Fruit fly (Drosophila melanogaster): ENCODE data around the gene CG5854.
A peak's percentile ranks its signal among the peaks of the same experiment; 100 is the strongest.

Gene CG5854

dm6 chr3R:23922502-23923350 is 11.0 kb upstream of the CG5854 start, which contains the start of the genes sba and CG31141 (continued):
- TF ChIP-seq CG1832 (GFP tag; optimal IDR thresholded peaks at IDR 0.05) = no peak
- peak; percentile 53 for TF ChIP-seq nmo (GFP tag; optimal IDR thresholded peaks at IDR 0.05)
- TF ChIP-seq mld (GFP tag; IDR thresholded peaks at IDR 0.05; ENCODE audit: partially characterized antibody) = peak; percentile 72; the same call in 2 of the 3 replicates
- no peak for TF ChIP-seq CG3163 (GFP tag; optimal IDR thresholded peaks at IDR 0.05)
- peak; percentile 85 for TF ChIP-seq CG42726 (GFP tag; IDR thresholded peaks at IDR 0.05; ENCODE audit: partially characterized antibody)
- TF ChIP-seq CG6854 (GFP tag; optimal IDR thresholded peaks at IDR 0.05) = peak; percentile 26
- TF ChIP-seq CG34224 (GFP tag; IDR thresholded peaks at IDR 0.05; ENCODE audit: partially characterized antibody) = peak; percentile 87
- TF ChIP-seq CG16779 (GFP tag; IDR thresholded peaks at IDR 0.05) = no peak
- no peak for TF ChIP-seq Ssrp (tag; optimal IDR thresholded peaks at IDR 0.05)
- TF ChIP-seq nerfin-1 (tag; optimal IDR thresholded peaks at IDR 0.05) = peak; percentile 90
- TF ChIP-seq scrt (GFP tag; optimal IDR thresholded peaks at IDR 0.05) = no peak
- TF ChIP-seq en (GFP tag; optimal IDR thresholded peaks at IDR 0.05) = no peak
- peak; percentile 71 for TF ChIP-seq CG15514 (GFP tag; optimal IDR thresholded peaks at IDR 0.05)
- no peak for TF ChIP-seq sc (optimal IDR thresholded peaks at IDR 0.05)
- TF ChIP-seq sc (GFP tag; optimal IDR thresholded peaks at IDR 0.05) = no peak
- TF ChIP-seq CG10543 (GFP tag; optimal IDR thresholded peaks at IDR 0.05) = no peak
- no peak for TF ChIP-seq CG4282 (GFP tag; optimal IDR thresholded peaks at IDR 0.05)
- peak; percentile 98 for TF ChIP-seq pzg (GFP tag; optimal IDR thresholded peaks at IDR 0.05)
- TF ChIP-seq CG32767 (GFP tag; IDR thresholded peaks at IDR 0.05) = no peak
- TF ChIP-seq nom (GFP tag; optimal IDR thresholded peaks at IDR 0.05) = peak; percentile 63
- TF ChIP-seq Eip74EF (GFP tag; optimal IDR thresholded peaks at IDR 0.05) = peak in 1 of 2 experiments; percentile 27
- peak; percentile 56 for TF ChIP-seq zen (tag; optimal IDR thresholded peaks at IDR 0.05)
- peak; percentile 84 for TF ChIP-seq Ets97D (GFP tag; optimal IDR thresholded peaks at IDR 0.05)
- TF ChIP-seq Opbp (GFP tag; IDR thresholded peaks at IDR 0.05; ENCODE audit: partially characterized antibody) = peak; percentile 88
- no peak for TF ChIP-seq CG11695 (GFP tag; IDR thresholded peaks at IDR 0.05)
- peak; percentile 51 for TF ChIP-seq CG17568 (GFP tag; optimal IDR thresholded peaks at IDR 0.05)
- peak; percentile 27 for TF ChIP-seq CG17186 (GFP tag; optimal IDR thresholded peaks at IDR 0.05)
- no peak for TF ChIP-seq CG1647 (GFP tag; optimal IDR thresholded peaks at IDR 0.05)
- no peak for TF ChIP-seq Tbp (GFP tag; optimal IDR thresholded peaks at IDR 0.05)
- peak; percentile 9 for TF ChIP-seq Dip3 (GFP tag; optimal IDR thresholded peaks at IDR 0.05)
- no peak for TF ChIP-seq luna (GFP tag; optimal IDR thresholded peaks at IDR 0.05)
- no peak for TF ChIP-seq h (optimal IDR thresholded peaks at IDR 0.05)
- TF ChIP-seq CG13424 (tag; optimal IDR thresholded peaks at IDR 0.05) = no peak
- TF ChIP-seq Rfx (GFP tag; IDR thresholded peaks at IDR 0.05) = peak; percentile 40; the same call in 1 of the 2 replicates
- peak; percentile 36 for TF ChIP-seq cad (GFP tag; optimal IDR thresholded peaks at IDR 0.05)
- peak; percentile 29 for TF ChIP-seq CG13624 (GFP tag; optimal IDR thresholded peaks at IDR 0.05)
- TF ChIP-seq tap (tag; optimal IDR thresholded peaks at IDR 0.05) = peak; percentile 16
- peak; percentile 24 for TF ChIP-seq Dek (tag; optimal IDR thresholded peaks at IDR 0.05)
- peak; percentile 88 for TF ChIP-seq gfzf (GFP tag; optimal IDR thresholded peaks at IDR 0.05)
- peak; percentile 25; the same call in 1 of the 2 replicates for TF ChIP-seq CG6272 (GFP tag; IDR thresholded peaks at IDR 0.05)
- peak; percentile 52 for TF ChIP-seq sd (tag; optimal IDR thresholded peaks at IDR 0.05)
- no peak for TF ChIP-seq usp (GFP tag; optimal IDR thresholded peaks at IDR 0.05)
- TF ChIP-seq zen2 (GFP tag; IDR thresholded peaks at IDR 0.05; ENCODE audit: partially characterized antibody) = peak; percentile 86
- TF ChIP-seq HLHmδ (GFP tag; optimal IDR thresholded peaks at IDR 0.05) = peak; percentile 38
- TF ChIP-seq Oli (tag; optimal IDR thresholded peaks at IDR 0.05) = peak; percentile 8
- no peak for TF ChIP-seq CG11723 (GFP tag; optimal IDR thresholded peaks at IDR 0.05)
- TF ChIP-seq p53 (GFP tag; optimal IDR thresholded peaks at IDR 0.05) = no peak
- no peak for TF ChIP-seq CG8944 (GFP tag; optimal IDR thresholded peaks at IDR 0.05)
